Worm (Caenorhabditis elegans) whole organism, L3 larva: ENCODE data around the gene kqt-1.

Experiments used
- R02D3.7 ChIP-seq: fragments of 150-350 bp; optimal IDR thresholded peaks from 2 replicates; lab custom pipeline; 2014; ENCODE audit warnings: missing biosample characterization, missing genetic modification characterization
- aly-2 ChIP-seq: fragments of 150-350 bp; optimal IDR thresholded peaks from 2 replicates; lab custom pipeline; 2014; ENCODE audit warnings: missing biosample characterization, missing genetic modification characterization
- ama-1 ChIP-seq: fragments of 150-350 bp; optimal IDR thresholded peaks from 2 replicates; lab custom pipeline; 2018
- ceh-16 ChIP-seq: sonication (generic microtip); optimal IDR thresholded peaks from 2 replicates; lab custom pipeline; 2017; ENCODE audit warnings: missing biosample characterization, missing genetic modification characterization
- ceh-82 ChIP-seq: fragments of 150-350 bp; optimal IDR thresholded peaks from 2 replicates; lab custom pipeline; 2014; ENCODE audit warnings: missing biosample characterization, missing genetic modification characterization
- daf-12 ChIP-seq: fragments of 150-350 bp; optimal IDR thresholded peaks from 2 replicates; lab custom pipeline; 2014; ENCODE audit warnings: missing biosample characterization, missing genetic modification reagents, missing genetic modification characterization
- egl-27 ChIP-seq: sonication (generic microtip); optimal IDR thresholded peaks from 4 replicates; lab custom pipeline; 2017; ENCODE audit warnings: missing biosample characterization, missing genetic modification reagents, missing genetic modification characterization
- elt-1 ChIP-seq: fragments of 150-350 bp; optimal IDR thresholded peaks from 2 replicates; lab custom pipeline; 2014; ENCODE audit warnings: missing biosample characterization, missing genetic modification characterization
- elt-2 ChIP-seq: sonication (generic microtip); optimal IDR thresholded peaks from 2 replicates; lab custom pipeline; 2016; ENCODE audit warnings: missing genetic modification reagents, mild to moderate bottlenecking, missing genetic modification characterization, missing compliant biosample characterization
- eor-1 ChIP-seq, 2 experiments: fragments of 150-350 bp; optimal IDR thresholded peaks; 2 replicates each; lab custom pipeline; 2014 to 2018; ENCODE audit warnings: missing biosample characterization in 2 of 2, missing genetic modification characterization in 2 of 2
- fkh-10 ChIP-seq: sonication (generic microtip); optimal IDR thresholded peaks from 2 replicates; lab custom pipeline; 2017; ENCODE audit warnings: missing biosample characterization, missing genetic modification reagents, missing genetic modification characterization
- hmg-11 ChIP-seq: sonication (generic microtip); optimal IDR thresholded peaks from 2 replicates; lab custom pipeline; 2016; ENCODE audit warnings: missing genetic modification characterization, missing compliant biosample characterization
- jun-1 ChIP-seq: fragments of 150-350 bp; optimal IDR thresholded peaks from 2 replicates; lab custom pipeline; 2014; ENCODE audit warnings: missing biosample characterization, missing genetic modification reagents, missing genetic modification characterization
- lin-15B ChIP-seq: fragments of 150-350 bp; optimal IDR thresholded peaks from 2 replicates; lab custom pipeline; 2014; ENCODE audit warnings: missing biosample characterization, missing genetic modification characterization
- lin-39 ChIP-seq: fragments of 150-350 bp; optimal IDR thresholded peaks from 2 replicates; lab custom pipeline; 2018; ENCODE audit warnings: missing biosample characterization, missing genetic modification reagents, missing genetic modification characterization
- mdl-1 ChIP-seq: fragments of 150-350 bp; optimal IDR thresholded peaks from 2 replicates; lab custom pipeline; 2014; ENCODE audit warnings: missing biosample characterization, missing genetic modification characterization
- nfya-1 ChIP-seq: sonication (generic microtip); optimal IDR thresholded peaks from 2 replicates; lab custom pipeline; 2017; ENCODE audit warnings: missing genetic modification characterization, mild to moderate bottlenecking, missing compliant biosample characterization, antibody characterized with exemption, moderate library complexity; ENCODE audit not compliant: insufficient read depth
- nhr-11 ChIP-seq: fragments of 150-350 bp; optimal IDR thresholded peaks from 2 replicates; lab custom pipeline; 2014; ENCODE audit warnings: missing biosample characterization, missing genetic modification characterization
- nhr-12 ChIP-seq: fragments of 150-350 bp; optimal IDR thresholded peaks from 2 replicates; lab custom pipeline; 2014; ENCODE audit warnings: missing biosample characterization, missing genetic modification characterization
- nhr-23 ChIP-seq: fragments of 150-350 bp; optimal IDR thresholded peaks from 2 replicates; lab custom pipeline; 2014; ENCODE audit warnings: missing biosample characterization, missing genetic modification reagents, missing genetic modification characterization
- nhr-43 ChIP-seq: sonication (generic microtip); optimal IDR thresholded peaks from 2 replicates; lab custom pipeline; 2016; ENCODE audit warnings: mild to moderate bottlenecking, missing genetic modification characterization, missing compliant biosample characterization; ENCODE audit not compliant: poor library complexity, severe bottlenecking
- nhr-76 ChIP-seq: fragments of 150-350 bp; sonication (generic microtip); optimal IDR thresholded peaks from 5 replicates; lab custom pipeline; 2014; ENCODE audit warnings: missing biosample characterization, missing genetic modification characterization
- pha-4 ChIP-seq: fragments of 150-350 bp; optimal IDR thresholded peaks from 2 replicates; lab custom pipeline; 2014; ENCODE audit warnings: missing biosample characterization, missing genetic modification reagents, missing genetic modification characterization
- pqm-1 ChIP-seq: fragments of 150-350 bp; optimal IDR thresholded peaks from 2 replicates; lab custom pipeline; 2017; ENCODE audit warnings: missing biosample characterization, missing genetic modification characterization, inconsistent platforms
- sea-2 ChIP-seq: fragments of 150-350 bp; sonication (generic microtip); optimal IDR thresholded peaks from 4 replicates; lab custom pipeline; 2014; ENCODE audit warnings: missing biosample characterization, missing genetic modification reagents, missing genetic modification characterization
- skn-1 ChIP-seq: fragments of 150-350 bp; optimal IDR thresholded peaks from 2 replicates; lab custom pipeline; 2014; ENCODE audit warnings: missing biosample characterization, missing genetic modification characterization
- snpc-4 ChIP-seq: fragments of 150-350 bp; optimal IDR thresholded peaks from 2 replicates; lab custom pipeline; 2014; ENCODE audit warnings: missing biosample characterization, missing genetic modification characterization
- tbx-2 ChIP-seq: sonication (generic microtip); optimal IDR thresholded peaks from 2 replicates; lab custom pipeline; 2016; ENCODE audit warnings: mild to moderate bottlenecking, missing genetic modification characterization, missing compliant biosample characterization
- unc-39 ChIP-seq: sonication (generic microtip); optimal IDR thresholded peaks from 4 replicates; lab custom pipeline; 2017; ENCODE audit warnings: missing biosample characterization, missing genetic modification characterization
- unc-62 ChIP-seq: fragments of 150-350 bp; sonication (generic microtip); optimal IDR thresholded peaks from 4 replicates; lab custom pipeline; 2014; ENCODE audit warnings: missing biosample characterization, missing genetic modification reagents, missing genetic modification characterization
- ztf-4 ChIP-seq: fragments of 150-350 bp; optimal IDR thresholded peaks from 2 replicates; lab custom pipeline; 2014; ENCODE audit warnings: missing biosample characterization, missing genetic modification characterization

Gene kqt-1

DNA sequence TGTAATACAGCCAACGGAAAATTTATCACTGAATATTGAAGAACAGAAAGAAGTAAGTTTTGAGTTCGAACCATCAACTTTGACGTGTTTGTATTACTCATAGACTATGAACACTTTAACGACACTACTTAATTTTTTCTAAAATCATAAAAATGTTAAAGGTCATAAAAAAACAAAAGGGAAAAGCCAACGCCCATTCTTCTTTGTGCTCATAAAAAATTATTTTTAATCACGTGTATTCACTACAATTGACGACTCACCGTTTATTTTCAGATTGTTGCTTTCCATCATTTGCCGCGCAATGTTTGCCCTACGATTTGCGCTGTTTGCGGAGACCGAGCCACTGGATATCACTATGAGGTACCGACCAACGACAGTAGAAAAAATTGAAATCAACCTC lies 37.4 kb downstream of the kqt-1 start:
- TF ChIP-seq pha-4 (tag; lab: Kevin White, UChicago) (peak; percentile 50), eor-1 (tag; optimal IDR thresholded peaks at IDR 0.05; lab: Kevin White, UChicago) (no peak), lin-15B (tag; lab: Kevin White, UChicago) (no peak), sea-2 (GFP tag; lab: Kevin White, UChicago) (no peak), unc-39 (tag; lab: Kevin White, UChicago) (no peak), pqm-1 (tag; lab: Kevin White, UChicago) (peak; percentile 60), nhr-43 (no peak), snpc-4 (tag; lab: Kevin White, UChicago) (no peak), nhr-76 (no peak), mdl-1 (tag; lab: Kevin White, UChicago) (no peak), jun-1 (no peak), elt-2 (tag; lab: Kevin White, UChicago) (peak; percentile 16), ceh-16 (tag; lab: Kevin White, UChicago) (no peak), unc-62 (no peak)

DNA sequence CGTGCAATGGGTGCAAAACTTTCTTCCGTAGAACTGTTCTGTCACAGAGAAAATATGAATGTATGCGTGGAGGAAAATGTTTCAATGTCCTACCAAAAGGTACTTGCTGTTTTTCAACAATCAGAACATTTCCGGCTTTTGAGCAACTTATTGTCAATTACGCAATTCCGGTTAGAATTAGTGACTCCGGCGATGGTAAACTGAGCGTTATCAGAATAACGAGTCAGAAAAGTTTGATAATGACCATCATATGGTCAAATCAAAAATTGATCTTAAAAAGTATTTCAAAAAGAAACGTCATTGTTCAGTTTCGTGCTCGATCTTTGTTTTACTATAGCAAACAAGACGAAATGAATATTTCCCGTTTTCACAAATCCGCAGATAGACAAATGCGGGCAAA lies 38.0 kb downstream of the kqt-1 start:
- TF ChIP-seq aly-2 (tag; lab: Kevin White, UChicago) (no peak), pqm-1 (tag; lab: Kevin White, UChicago) (peak; percentile 40), elt-2 (tag; lab: Kevin White, UChicago) (peak; percentile 60), pha-4 (tag; lab: Kevin White, UChicago) (peak; percentile 7), ceh-82 (no peak), daf-12 (tag; lab: Kevin White, UChicago) (no peak), ztf-4 (no peak), R02D3.7 (tag; lab: Kevin White, UChicago) (no peak), hmg-11 (tag; lab: Kevin White, UChicago) (no peak)

DNA sequence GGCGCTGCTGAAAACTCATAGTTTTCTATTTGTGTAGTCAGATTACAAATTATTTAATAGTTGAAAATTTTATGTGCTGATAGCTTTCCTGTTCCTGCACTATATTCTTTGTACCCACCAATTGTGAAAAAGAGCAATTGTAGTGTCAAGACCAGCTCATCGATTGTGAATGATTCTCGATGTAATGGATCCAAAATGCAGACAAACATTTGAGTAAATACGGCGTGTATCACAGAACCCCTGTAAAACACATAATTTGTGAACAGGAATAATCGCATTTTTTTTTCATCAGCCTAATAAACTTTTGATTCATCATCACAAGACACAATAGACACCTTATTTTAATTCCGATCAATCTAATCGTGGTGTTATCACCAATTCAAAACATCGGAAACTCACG lies 43.5 kb downstream of the kqt-1 start:
- TF ChIP-seq eor-1 (tag; optimal IDR thresholded peaks at IDR 0.05; lab: Kevin White, UChicago), result no peak
- no peak for TF ChIP-seq lin-15B (tag; lab: Kevin White, UChicago)
- TF ChIP-seq elt-2 (tag; lab: Kevin White, UChicago), result peak; percentile 50

DNA sequence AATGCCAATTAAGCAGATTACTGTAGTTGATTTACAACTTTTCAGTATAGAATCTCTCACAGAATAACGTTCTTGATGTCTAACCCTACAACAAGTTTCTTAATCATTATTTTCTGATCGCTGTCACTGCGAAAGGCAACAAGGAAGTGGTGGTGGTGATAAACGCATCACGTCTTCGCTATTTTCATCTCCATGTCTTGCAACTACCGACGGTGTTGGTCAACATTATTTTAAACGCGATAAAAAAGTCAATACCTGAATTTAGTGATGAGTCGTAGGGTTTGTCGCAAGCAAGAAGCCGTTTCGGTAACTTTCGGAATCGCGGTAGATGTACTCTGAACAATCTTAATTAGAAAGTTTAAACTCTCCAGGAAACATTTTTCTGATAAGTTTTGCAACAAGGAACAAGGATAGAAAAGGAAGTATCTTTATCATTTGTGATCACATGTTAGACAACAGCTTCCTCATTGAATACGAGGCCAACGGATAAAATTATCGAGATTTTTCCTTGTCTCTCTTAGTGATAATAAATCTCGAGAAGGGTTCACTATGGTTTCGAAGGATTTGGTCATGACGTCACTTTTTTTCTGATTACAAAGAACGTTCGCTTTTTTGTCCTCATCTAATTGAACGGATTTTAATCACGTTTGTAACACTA lies 45.1 kb downstream of the kqt-1 start:
- peak; percentile 95 for TF ChIP-seq nhr-23 (tag; lab: Kevin White, UChicago)
- TF ChIP-seq nhr-43, result peak; percentile 42
- TF ChIP-seq skn-1 (tag; lab: Kevin White, UChicago), result no peak
- TF ChIP-seq ama-1 (lab: Kevin White, UChicago), result peak; percentile 1
- TF ChIP-seq egl-27 (tag; lab: Kevin White, UChicago), result peak; percentile 36
- TF ChIP-seq lin-39 (tag; lab: Kevin White, UChicago), result no peak
- no peak for TF ChIP-seq nhr-12 (tag; lab: Kevin White, UChicago)
- TF ChIP-seq ceh-16 (tag; lab: Kevin White, UChicago), result no peak
- TF ChIP-seq daf-12 (tag; lab: Kevin White, UChicago), result no peak
- peak; percentile 27 for TF ChIP-seq tbx-2 (tag; lab: Kevin White, UChicago)

DNA sequence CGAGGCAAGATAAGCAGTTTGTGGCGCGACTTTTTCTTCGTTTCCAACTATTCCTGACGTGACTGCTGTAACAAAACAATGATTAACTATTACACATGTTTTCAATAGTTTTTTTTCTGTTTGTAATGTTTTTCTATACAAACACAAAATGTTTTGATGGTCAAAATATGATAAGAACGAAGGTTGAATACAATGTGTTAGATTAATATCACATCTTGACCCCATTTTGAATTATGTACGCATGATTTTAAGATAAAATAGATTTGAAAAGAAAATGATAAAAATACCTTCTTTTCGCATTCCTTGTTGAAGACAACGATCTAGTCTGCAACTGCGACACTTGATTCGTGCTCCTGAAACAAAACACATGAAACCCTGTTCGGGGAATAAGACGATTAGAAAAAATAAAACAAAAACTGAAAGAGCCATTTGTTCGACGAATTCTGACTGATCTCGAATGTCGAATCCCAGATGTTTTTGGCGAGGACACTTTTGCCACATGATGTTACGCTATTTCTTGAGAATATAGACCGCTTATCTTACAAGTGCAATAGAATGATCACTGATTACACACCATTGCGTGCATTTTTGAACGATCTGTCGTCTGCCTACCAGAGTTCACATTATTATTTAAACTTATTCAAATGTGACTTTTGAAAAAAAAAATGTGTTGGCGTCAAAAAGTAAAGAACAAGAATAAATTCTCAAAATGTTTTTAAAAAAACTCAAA lies 46.5 kb downstream of the kqt-1 start:
- TF ChIP-seq snpc-4 (tag; lab: Kevin White, UChicago), result no peak
- no peak for TF ChIP-seq ama-1 (lab: Kevin White, UChicago)
- TF ChIP-seq nfya-1 (tag; lab: Kevin White, UChicago), result peak; percentile 1
- TF ChIP-seq nhr-11 (tag; lab: Kevin White, UChicago), result no peak
- TF ChIP-seq pqm-1 (tag; lab: Kevin White, UChicago), result peak; percentile 53
- no peak for TF ChIP-seq unc-39 (tag; lab: Kevin White, UChicago)
- no peak for TF ChIP-seq fkh-10 (GFP tag; lab: Kevin White, UChicago)
- TF ChIP-seq elt-1 (tag; lab: Kevin White, UChicago), result peak; percentile 68
- no peak for TF ChIP-seq egl-27 (tag; lab: Kevin White, UChicago)
- peak; percentile 72 for TF ChIP-seq elt-2 (tag; lab: Kevin White, UChicago)
